Worm (Caenorhabditis elegans): ENCODE data around the gene Y81G3A.1.

Gene Y81G3A.1

DNA sequence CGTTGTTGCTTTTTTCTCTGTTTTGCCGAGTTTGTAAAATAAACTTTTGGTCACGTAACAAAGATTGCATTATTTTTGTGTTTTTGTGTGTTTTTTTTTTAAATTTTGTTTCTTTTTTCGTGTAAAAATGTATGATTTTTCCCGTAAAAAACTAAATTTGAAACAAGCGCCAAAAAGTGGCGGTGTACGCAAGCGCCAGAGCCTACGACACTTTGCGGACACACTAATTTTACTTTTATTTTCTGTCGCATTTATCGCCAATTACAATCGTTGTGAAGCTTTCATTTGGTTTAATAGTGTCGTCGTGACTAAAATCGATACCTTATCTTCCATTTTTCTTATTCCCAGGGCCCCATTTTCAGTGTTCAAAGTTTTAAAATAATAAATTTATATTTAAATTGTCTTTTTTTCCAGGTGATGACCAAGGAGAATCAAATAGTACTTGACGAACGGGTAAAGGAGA lies at the start of gene Y81G3A.1, which contains the start of gene gcn-2:
Gene Y81G3A.1, minus strand, starts transcription at position 175 of the 463 bp plus-strand sequence.
Gene gcn-2, plus strand, starts transcription at position 413 of the 463 bp plus-strand sequence.
- TF ChIP-seq nhr-2 (tag; optimal IDR thresholded peaks at IDR 0.05) = no peak
- no peak for TF ChIP-seq sptf-1 (tag; optimal IDR thresholded peaks at IDR 0.05)
- no peak for TF ChIP-seq sem-2 (GFP tag; optimal IDR thresholded peaks at IDR 0.05)
- no peak for TF ChIP-seq unc-120 (tag; optimal IDR thresholded peaks at IDR 0.05; ENCODE audit: poor library complexity, severe bottlenecking)
- peak; percentile 56 for TF ChIP-seq nhr-237 (tag; optimal IDR thresholded peaks at IDR 0.05)
- no peak for TF ChIP-seq ceh-83 (GFP tag; optimal IDR thresholded peaks at IDR 0.05)
- TF ChIP-seq zip-8 (tag; optimal IDR thresholded peaks at IDR 0.05) = no peak
- TF ChIP-seq blmp-1 (tag; optimal IDR thresholded peaks at IDR 0.05) = peak; percentile 25
- no peak for TF ChIP-seq ceh-39 (tag; optimal IDR thresholded peaks at IDR 0.05)
- TF ChIP-seq lsy-2 (tag; optimal IDR thresholded peaks at IDR 0.05) = no peak
- TF ChIP-seq unc-62 (GFP tag; optimal IDR thresholded peaks at IDR 0.05) = no peak
- no peak for TF ChIP-seq drap-1 (GFP tag; optimal IDR thresholded peaks at IDR 0.05)
- no peak for TF ChIP-seq unc-39 (tag; optimal IDR thresholded peaks at IDR 0.05)
- peak; percentile 8 for TF ChIP-seq mep-1 (tag; optimal IDR thresholded peaks at IDR 0.05)
- TF ChIP-seq mls-2 (tag; optimal IDR thresholded peaks at IDR 0.05) = no peak
- no peak for TF ChIP-seq nhr-12 (tag; optimal IDR thresholded peaks at IDR 0.05)
- TF ChIP-seq bed-3 (GFP tag; optimal IDR thresholded peaks at IDR 0.05) = no peak
- no peak for TF ChIP-seq ham-2 (GFP tag; optimal IDR thresholded peaks at IDR 0.05)
- no peak for TF ChIP-seq pha-4 (tag; optimal IDR thresholded peaks at IDR 0.05)

DNA sequence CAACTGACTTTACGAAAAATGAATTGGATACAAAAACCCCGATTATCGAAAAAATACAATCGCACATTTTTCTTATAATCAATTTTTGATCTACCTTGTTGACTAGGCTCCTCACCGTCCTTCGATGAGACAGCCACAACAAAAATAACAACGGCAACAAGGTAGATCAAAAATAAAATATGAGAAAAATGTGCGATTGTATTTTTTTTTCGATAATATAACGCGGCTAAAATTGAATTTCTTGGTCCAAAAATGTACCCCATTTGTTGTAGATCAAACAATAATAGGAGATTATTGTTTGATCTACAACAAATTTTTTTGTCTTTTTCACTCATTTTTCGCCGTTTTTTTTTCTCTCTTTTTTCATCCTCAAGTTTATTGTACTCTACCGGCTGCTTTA lies 46.9 kb upstream of the Y81G3A.1 start:
- TF ChIP-seq ces-1 (GFP tag; optimal IDR thresholded peaks at IDR 0.05) = no peak
- no peak for TF ChIP-seq flh-1 (GFP tag; optimal IDR thresholded peaks at IDR 0.05)
- TF ChIP-seq nhr-237 (tag; optimal IDR thresholded peaks at IDR 0.05) = no peak
- no peak for TF ChIP-seq lin-32 (GFP tag; optimal IDR thresholded peaks at IDR 0.05)
- no peak for TF ChIP-seq M03D4.4 (tag; optimal IDR thresholded peaks at IDR 0.05)

DNA sequence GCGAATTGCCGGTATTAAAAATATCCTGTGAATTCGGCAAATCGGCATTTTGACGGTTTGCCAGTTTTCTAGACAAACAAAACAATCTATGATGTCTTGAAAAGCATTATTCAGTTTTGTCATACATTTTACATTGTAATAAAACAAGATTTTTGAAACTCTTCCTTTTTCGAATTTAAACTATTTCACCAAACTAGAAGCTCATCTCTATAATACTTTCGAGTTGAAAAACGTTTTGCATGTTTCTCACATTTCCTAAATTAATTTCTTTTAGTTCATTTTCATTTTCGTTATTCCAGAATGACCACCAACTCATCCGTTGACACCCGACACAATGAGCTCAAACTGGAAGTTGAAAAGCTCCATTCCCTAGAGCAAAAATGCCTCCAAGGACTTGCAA lies 45.9 kb upstream of the Y81G3A.1 start, which contains the start of gene F29C12.6:
Gene F29C12.6, plus strand, starts transcription at position 301 of the 400 bp plus-strand sequence.
- no peak for TF ChIP-seq unc-62 (GFP tag; optimal IDR thresholded peaks at IDR 0.05)
- no peak for TF ChIP-seq nhr-12 (tag; optimal IDR thresholded peaks at IDR 0.05)
- no peak for TF ChIP-seq ham-2 (GFP tag; optimal IDR thresholded peaks at IDR 0.05)
- TF ChIP-seq blmp-1 (tag; optimal IDR thresholded peaks at IDR 0.05) = no peak
- no peak for TF ChIP-seq lin-13 (tag; optimal IDR thresholded peaks at IDR 0.05)
- TF ChIP-seq unc-39 (tag; optimal IDR thresholded peaks at IDR 0.05) = no peak
- no peak for TF ChIP-seq mab-5 (tag; optimal IDR thresholded peaks at IDR 0.05)
- no peak for TF ChIP-seq lsy-2 (tag; optimal IDR thresholded peaks at IDR 0.05)
- TF ChIP-seq elt-3 (tag; optimal IDR thresholded peaks at IDR 0.05) = no peak
- no peak for TF ChIP-seq ztf-11 (tag; optimal IDR thresholded peaks at IDR 0.05)
- no peak for TF ChIP-seq M03D4.4 (tag; optimal IDR thresholded peaks at IDR 0.05)
- TF ChIP-seq sem-2 (GFP tag; optimal IDR thresholded peaks at IDR 0.05) = no peak
- TF ChIP-seq unc-120 (tag; optimal IDR thresholded peaks at IDR 0.05; ENCODE audit: poor library complexity, severe bottlenecking) = no peak

DNA sequence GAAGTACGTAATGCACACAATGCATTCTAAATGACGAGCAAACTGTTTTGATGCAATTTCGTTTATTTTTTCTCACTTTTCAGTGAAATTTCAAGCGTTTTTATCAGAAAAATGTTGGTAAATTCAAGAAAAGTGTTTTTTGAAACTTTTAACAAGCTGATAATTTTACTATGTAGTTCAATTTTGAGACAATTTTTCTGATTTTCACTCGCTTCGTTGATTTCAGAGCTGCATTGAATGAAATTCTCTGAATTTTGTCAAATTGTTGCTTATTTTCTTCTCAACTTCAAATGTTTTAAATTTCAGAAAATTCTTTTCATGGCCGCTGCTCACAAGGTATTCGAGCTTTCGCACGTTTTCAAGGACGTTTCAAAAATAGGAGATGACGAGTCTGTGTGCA lies 39.0 kb upstream of the Y81G3A.1 start, which contains the start of gene bath-45:
Gene bath-45, plus strand, starts transcription at position 301 of the 400 bp plus-strand sequence.
- TF ChIP-seq unc-120 (tag; optimal IDR thresholded peaks at IDR 0.05; ENCODE audit: poor library complexity, severe bottlenecking) (no peak), elt-1 (tag; optimal IDR thresholded peaks at IDR 0.05; ENCODE audit: borderline replicate concordance, insufficient read depth) (no peak), cnd-1 (tag; optimal IDR thresholded peaks at IDR 0.05) (no peak), nhr-12 (tag; optimal IDR thresholded peaks at IDR 0.05) (no peak), ztf-11 (tag; optimal IDR thresholded peaks at IDR 0.05) (no peak), ceh-43 (GFP tag; optimal IDR thresholded peaks at IDR 0.05) (no peak), nhr-28 (tag; optimal IDR thresholded peaks at IDR 0.05) (no peak), nhr-237 (tag; optimal IDR thresholded peaks at IDR 0.05) (no peak), sem-2 (GFP tag; optimal IDR thresholded peaks at IDR 0.05) (no peak), M03D4.4 (tag; optimal IDR thresholded peaks at IDR 0.05) (no peak), hlh-1 (tag; optimal IDR thresholded peaks at IDR 0.05) (no peak), drap-1 (GFP tag; optimal IDR thresholded peaks at IDR 0.05) (no peak), flh-1 (GFP tag; optimal IDR thresholded peaks at IDR 0.05) (no peak), ceh-39 (tag; optimal IDR thresholded peaks at IDR 0.05) (no peak), ces-1 (GFP tag; optimal IDR thresholded peaks at IDR 0.05) (no peak)
